Worm (Caenorhabditis elegans) whole organism, L3 larva: ENCODE data around the gene ttr-48.

Experiments used
- R02D3.7 ChIP-seq: fragments of 150-350 bp; optimal IDR thresholded peaks from 2 replicates; lab custom pipeline; 2014; ENCODE audit warnings: missing biosample characterization, missing genetic modification characterization
- aly-2 ChIP-seq: fragments of 150-350 bp; optimal IDR thresholded peaks from 2 replicates; lab custom pipeline; 2014; ENCODE audit warnings: missing biosample characterization, missing genetic modification characterization
- ceh-28 ChIP-seq: fragments of 150-350 bp; optimal IDR thresholded peaks from 2 replicates; lab custom pipeline; 2014; ENCODE audit warnings: missing biosample characterization, missing genetic modification reagents, missing genetic modification characterization
- elt-1 ChIP-seq: fragments of 150-350 bp; optimal IDR thresholded peaks from 2 replicates; lab custom pipeline; 2014; ENCODE audit warnings: missing biosample characterization, missing genetic modification characterization
- lsy-12 ChIP-seq: sonication (generic microtip); optimal IDR thresholded peaks from 2 replicates; lab custom pipeline; 2016; ENCODE audit warnings: mild to moderate bottlenecking, missing genetic modification characterization, missing compliant biosample characterization
- mdl-1 ChIP-seq: fragments of 150-350 bp; optimal IDR thresholded peaks from 2 replicates; lab custom pipeline; 2014; ENCODE audit warnings: missing biosample characterization, missing genetic modification characterization
- nhr-11 ChIP-seq: fragments of 150-350 bp; optimal IDR thresholded peaks from 2 replicates; lab custom pipeline; 2014; ENCODE audit warnings: missing biosample characterization, missing genetic modification characterization
- nhr-28 ChIP-seq: fragments of 150-350 bp; optimal IDR thresholded peaks from 2 replicates; lab custom pipeline; 2014; ENCODE audit warnings: missing biosample characterization, missing genetic modification characterization
- skn-1 ChIP-seq: fragments of 150-350 bp; optimal IDR thresholded peaks from 2 replicates; lab custom pipeline; 2014; ENCODE audit warnings: missing biosample characterization, missing genetic modification characterization

ce11 chrX:3794161-3794560 is 48.1 kb downstream of the ttr-48 start:
- TF ChIP-seq ceh-28 (tag; lab: Kevin White, UChicago) (no peak), mdl-1 (no peak), nhr-11 (no peak), elt-1 (tag; lab: Kevin White, UChicago) (no peak), aly-2 (no peak), nhr-28 (tag; lab: Kevin White, UChicago) (no peak), skn-1 (no peak), R02D3.7 (tag; lab: Kevin White, UChicago) (no peak), lsy-12 (tag; lab: Kevin White, UChicago) (no peak)
